Fruit fly (Drosophila melanogaster): ENCODE results near the gene Ncoa6.

Gene Ncoa6

dm6 chr2L:5292977-5293513 lies 33.4 kb downstream of the Ncoa6 start (continued):
- peak; percentile 62 for TF ChIP-seq sqz (GFP tag; optimal IDR thresholded peaks at IDR 0.05)
- no peak for TF ChIP-seq CG10543 (GFP tag; optimal IDR thresholded peaks at IDR 0.05)
- no peak for TF ChIP-seq Dp (GFP tag; optimal IDR thresholded peaks at IDR 0.05)
- TF ChIP-seq Dll (GFP tag; IDR thresholded peaks at IDR 0.05; ENCODE audit: partially characterized antibody): no peak
- TF ChIP-seq CG12391 (tag; optimal IDR thresholded peaks at IDR 0.05): peak; percentile 86
- TF ChIP-seq CG12155 (GFP tag; optimal IDR thresholded peaks at IDR 0.05): peak; percentile 57
- peak; percentile 64; the same call in 1 of the 3 replicates for TF ChIP-seq ase (GFP tag; IDR thresholded peaks at IDR 0.05)
- no peak for TF ChIP-seq CG7928 (GFP tag; optimal IDR thresholded peaks at IDR 0.05)
- peak; percentile 64 for TF ChIP-seq CG10209 (GFP tag; optimal IDR thresholded peaks at IDR 0.05)
- TF ChIP-seq tio (GFP tag; optimal IDR thresholded peaks at IDR 0.05): peak; percentile 68
- TF ChIP-seq schlank (tag; optimal IDR thresholded peaks at IDR 0.05): no peak
- peak; percentile 60 for TF ChIP-seq CG12659 (GFP tag; optimal IDR thresholded peaks at IDR 0.05)
- peak; percentile 31; the same call in 1 of the 3 replicates for TF ChIP-seq Mrtf (GFP tag; IDR thresholded peaks at IDR 0.05)
- TF ChIP-seq CG7372 (GFP tag; IDR thresholded peaks at IDR 0.05): 0 out of 2 replicates have a peak, but pooled peaks have one; percentile 39
- peak; percentile 59 for TF ChIP-seq CG12104 (GFP tag; optimal IDR thresholded peaks at IDR 0.05)
- peak; percentile 4 for TF ChIP-seq CG13123 (GFP tag; optimal IDR thresholded peaks at IDR 0.05)
- peak in 1 of 2 experiments; percentile 80 for TF ChIP-seq eve (GFP tag; optimal IDR thresholded peaks at IDR 0.05)
- TF ChIP-seq CG33213 (GFP tag; optimal IDR thresholded peaks at IDR 0.05): peak; percentile 7
- no peak for TF ChIP-seq CG14860 (GFP tag; IDR thresholded peaks at IDR 0.05; ENCODE audit: partially characterized antibody)
- peak; percentile 85 for TF ChIP-seq CG11504 (tag; optimal IDR thresholded peaks at IDR 0.05)
- peak; percentile 43 for TF ChIP-seq CG4854 (GFP tag; optimal IDR thresholded peaks at IDR 0.05)
- TF ChIP-seq toy (GFP tag; IDR thresholded peaks at IDR 0.05): no peak
- TF ChIP-seq CG32772 (GFP tag; IDR thresholded peaks at IDR 0.05): peak; percentile 54
- TF ChIP-seq zen (tag; optimal IDR thresholded peaks at IDR 0.05): peak; percentile 87
- peak; percentile 79 for TF ChIP-seq nau (GFP tag; optimal IDR thresholded peaks at IDR 0.05)
- peak; percentile 55 for TF ChIP-seq CG5245 (GFP tag; optimal IDR thresholded peaks at IDR 0.05)
- TF ChIP-seq sd (tag; optimal IDR thresholded peaks at IDR 0.05): peak; percentile 36
- peak; percentile 35 for TF ChIP-seq Myb (GFP tag; optimal IDR thresholded peaks at IDR 0.05)
- no peak for TF ChIP-seq Dip3 (GFP tag; optimal IDR thresholded peaks at IDR 0.05)
- no peak for TF ChIP-seq CG7745 (tag; optimal IDR thresholded peaks at IDR 0.05)
- TF ChIP-seq CG9932 (GFP tag; IDR thresholded peaks at IDR 0.05): no peak
- peak; percentile 64 for TF ChIP-seq HHEX (GFP tag; optimal IDR thresholded peaks at IDR 0.05)
- peak; percentile 59 for TF ChIP-seq CG16815 (GFP tag; optimal IDR thresholded peaks at IDR 0.05)
- TF ChIP-seq CG14014 (GFP tag; IDR thresholded peaks at IDR 0.05): peak; percentile 50; the same call in 1 of the 2 replicates
- 0 out of 4 replicates have a peak, but pooled peaks have one; percentile 21 for TF ChIP-seq Gug (GFP tag; IDR thresholded peaks at IDR 0.05)
- no peak; the same call in 2 of the 3 replicates for TF ChIP-seq gce (GFP tag; IDR thresholded peaks at IDR 0.05)
- peak; percentile 81 for TF ChIP-seq CG9727 (GFP tag; optimal IDR thresholded peaks at IDR 0.05)
- TF ChIP-seq CG6272 (GFP tag; IDR thresholded peaks at IDR 0.05): no peak
- no peak for TF ChIP-seq CG2129 (GFP tag; IDR thresholded peaks at IDR 0.05; ENCODE audit: partially characterized antibody)
- peak; percentile 82 for TF ChIP-seq CG6254 (GFP tag; optimal IDR thresholded peaks at IDR 0.05)
- no peak for TF ChIP-seq CG4360 (GFP tag; IDR thresholded peaks at IDR 0.05)
- peak; percentile 67 for TF ChIP-seq onecut (GFP tag; IDR thresholded peaks at IDR 0.05)
- peak; percentile 72 for TF ChIP-seq ftz-f1 (GFP tag; optimal IDR thresholded peaks at IDR 0.05)
- TF ChIP-seq CG17912 (GFP tag; optimal IDR thresholded peaks at IDR 0.05): no peak
- TF ChIP-seq NFAT (GFP tag; IDR thresholded peaks at IDR 0.05): no peak
- TF ChIP-seq zfh2 (GFP tag; optimal IDR thresholded peaks at IDR 0.05): no peak
- no peak for TF ChIP-seq ab (GFP tag; optimal IDR thresholded peaks at IDR 0.05)
- no peak for TF ChIP-seq fru (optimal IDR thresholded peaks at IDR 0.05)
- TF ChIP-seq CG1024 (GFP tag; IDR thresholded peaks at IDR 0.05): no peak; the same call in 1 of the 2 replicates
- TF ChIP-seq CG14441 (GFP tag; IDR thresholded peaks at IDR 0.05): peak; percentile 45; the same call in 1 of the 2 replicates

Data from whole organism, embryonic.